Worm (Caenorhabditis elegans) whole organism, mixed stage, embryonic: ENCODE data around the gene D2045.8.

Experiments
- M03D4.4 ChIP-seq: sonication (generic microtip); optimal IDR thresholded peaks from 2 replicates; lab custom pipeline; 2017; ENCODE audit warnings: mild to moderate bottlenecking, missing genetic modification characterization, missing compliant biosample characterization
- bed-3 ChIP-seq: fragments of 200-800 bp; sonication (Bioruptor generic); optimal IDR thresholded peaks from 3 replicates; lab custom pipeline; 2018; ENCODE audit warnings: mild to moderate bottlenecking, missing genetic modification characterization, moderate library complexity, missing compliant biosample characterization
- blmp-1 ChIP-seq: fragments of 150-350 bp; optimal IDR thresholded peaks from 2 replicates; lab custom pipeline; 2014; ENCODE audit warnings: missing biosample characterization, missing genetic modification characterization
- ceh-39 ChIP-seq: fragments of 150-350 bp; optimal IDR thresholded peaks from 2 replicates; lab custom pipeline; 2014; ENCODE audit warnings: missing biosample characterization, missing genetic modification characterization
- ceh-43 ChIP-seq: fragments of 200-800 bp; sonication (Bioruptor generic); optimal IDR thresholded peaks from 2 replicates; lab custom pipeline; 2018; ENCODE audit warnings: mild to moderate bottlenecking, missing genetic modification characterization, moderate library complexity, missing compliant biosample characterization
- ceh-83 ChIP-seq: fragments of 200-800 bp; sonication (Bioruptor generic); optimal IDR thresholded peaks from 2 replicates; lab custom pipeline; 2018; ENCODE audit warnings: mild to moderate bottlenecking, missing genetic modification characterization, missing compliant biosample characterization
- cnd-1 ChIP-seq: fragments of 200-800 bp; sonication (Bioruptor generic); optimal IDR thresholded peaks from 2 replicates; lab custom pipeline; 2018; ENCODE audit warnings: mild to moderate bottlenecking, missing genetic modification characterization, missing compliant biosample characterization
- drap-1 ChIP-seq: fragments of 200-800 bp; sonication (Bioruptor generic); optimal IDR thresholded peaks from 3 replicates; lab custom pipeline; 2018; ENCODE audit warnings: mild to moderate bottlenecking, missing genetic modification characterization, missing compliant biosample characterization
- elt-1 ChIP-seq: sonication (generic microtip); optimal IDR thresholded peaks from 2 replicates; lab custom pipeline; 2017; ENCODE audit warnings: missing genetic modification characterization, mild to moderate bottlenecking, missing compliant biosample characterization, antibody characterized with exemption, moderate library complexity, borderline replicate concordance; ENCODE audit not compliant: insufficient read depth
- elt-3 ChIP-seq: fragments of 150-350 bp; optimal IDR thresholded peaks from 2 replicates; lab custom pipeline; 2014; ENCODE audit warnings: missing biosample characterization, missing genetic modification characterization
- flh-1 ChIP-seq: fragments of 200-800 bp; sonication (Bioruptor generic); optimal IDR thresholded peaks from 2 replicates; lab custom pipeline; 2018; ENCODE audit warnings: mild to moderate bottlenecking, missing genetic modification characterization, moderate library complexity, missing compliant biosample characterization
- ham-2 ChIP-seq: fragments of 200-800 bp; sonication (Bioruptor generic); optimal IDR thresholded peaks from 2 replicates; lab custom pipeline; 2018; ENCODE audit warnings: mild to moderate bottlenecking, missing genetic modification characterization, missing compliant biosample characterization
- lin-13 ChIP-seq: fragments of 150-350 bp; optimal IDR thresholded peaks from 2 replicates; lab custom pipeline; 2014; ENCODE audit warnings: missing biosample characterization, missing genetic modification characterization
- lin-32 ChIP-seq: fragments of 200-800 bp; sonication (Bioruptor generic); optimal IDR thresholded peaks from 2 replicates; lab custom pipeline; 2018; ENCODE audit warnings: mild to moderate bottlenecking, missing genetic modification characterization, missing compliant biosample characterization
- lsy-2 ChIP-seq: fragments of 150-350 bp; optimal IDR thresholded peaks from 2 replicates; lab custom pipeline; 2014; ENCODE audit warnings: missing biosample characterization, missing genetic modification characterization
- mls-2 ChIP-seq: sonication (generic microtip); optimal IDR thresholded peaks from 2 replicates; lab custom pipeline; 2016; ENCODE audit warnings: mild to moderate bottlenecking, missing genetic modification characterization, moderate library complexity, missing compliant biosample characterization
- nhr-12 ChIP-seq: fragments of 150-350 bp; optimal IDR thresholded peaks from 2 replicates; lab custom pipeline; 2014; ENCODE audit warnings: missing biosample characterization, missing genetic modification characterization
- nhr-2 ChIP-seq: fragments of 150-350 bp; optimal IDR thresholded peaks from 2 replicates; lab custom pipeline; 2014; ENCODE audit warnings: missing biosample characterization, missing genetic modification characterization
- nhr-237 ChIP-seq: fragments of 150-350 bp; optimal IDR thresholded peaks from 2 replicates; lab custom pipeline; 2014; ENCODE audit warnings: missing biosample characterization, missing genetic modification characterization
- nhr-28 ChIP-seq: fragments of 150-350 bp; optimal IDR thresholded peaks from 2 replicates; lab custom pipeline; 2014; ENCODE audit warnings: missing biosample characterization, missing genetic modification characterization
- nhr-76 ChIP-seq: sonication (generic microtip); optimal IDR thresholded peaks from 2 replicates; lab custom pipeline; 2017; ENCODE audit warnings: missing biosample characterization, missing genetic modification characterization
- pha-4 ChIP-seq: fragments of 150-350 bp; optimal IDR thresholded peaks from 2 replicates; lab custom pipeline; 2018; ENCODE audit warnings: missing biosample characterization, missing genetic modification reagents, missing genetic modification characterization
- sem-2 ChIP-seq: fragments of 200-800 bp; sonication (Bioruptor generic); optimal IDR thresholded peaks from 2 replicates; lab custom pipeline; 2018; ENCODE audit warnings: mild to moderate bottlenecking, missing genetic modification characterization, missing compliant biosample characterization
- sptf-1 ChIP-seq: sonication (generic microtip); optimal IDR thresholded peaks from 2 replicates; lab custom pipeline; 2017; ENCODE audit warnings: mild to moderate bottlenecking, missing genetic modification characterization, moderate library complexity, missing compliant biosample characterization
- tbx-8 ChIP-seq: fragments of 200-800 bp; sonication (Bioruptor generic); optimal IDR thresholded peaks from 2 replicates; lab custom pipeline; 2018; ENCODE audit warnings: mild to moderate bottlenecking, missing genetic modification characterization, moderate library complexity, missing compliant biosample characterization
- unc-120 ChIP-seq: sonication (generic microtip); optimal IDR thresholded peaks from 2 replicates; lab custom pipeline; 2017; ENCODE audit warnings: missing genetic modification characterization, missing compliant biosample characterization; ENCODE audit not compliant: poor library complexity, severe bottlenecking
- unc-39 ChIP-seq: fragments of 150-350 bp; optimal IDR thresholded peaks from 2 replicates; lab custom pipeline; 2014; ENCODE audit warnings: missing biosample characterization, missing genetic modification characterization
- unc-62 ChIP-seq: fragments of 150-350 bp; optimal IDR thresholded peaks from 2 replicates; lab custom pipeline; 2014; ENCODE audit warnings: missing biosample characterization, missing genetic modification reagents, missing genetic modification characterization
- ztf-11 ChIP-seq: fragments of 150-350 bp; optimal IDR thresholded peaks from 2 replicates; lab custom pipeline; 2014; ENCODE audit warnings: missing biosample characterization, missing genetic modification characterization

Gene D2045.8

DNA sequence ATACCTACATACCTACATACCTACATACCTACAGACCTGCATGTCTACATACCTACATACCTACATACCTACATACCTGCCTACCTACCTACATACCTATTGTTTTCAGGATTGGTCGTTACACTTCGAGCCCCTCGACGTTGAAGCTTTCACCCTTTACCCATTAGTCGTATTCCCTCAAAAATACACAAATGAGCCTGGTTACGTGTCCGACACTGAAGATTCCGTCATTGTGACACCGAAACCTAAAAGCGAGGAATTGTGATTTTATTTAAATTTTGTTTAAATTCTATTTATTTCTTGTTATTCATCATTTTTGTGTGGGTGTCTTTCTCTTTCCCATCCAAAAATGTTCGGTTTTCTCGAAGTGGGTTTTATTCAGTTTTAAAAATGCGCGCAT lies 2.9 kb upstream of the D2045.8 start, which contains the start of gene D2045.7:
TSS of gene D2045.7 (plus strand) at position 301 of the 400 bp plus-strand sequence.
- TF ChIP-seq drap-1 (GFP tag; lab: Kevin White, UChicago) (no peak), nhr-28 (tag; lab: Kevin White, UChicago) (no peak), nhr-2 (tag; lab: Kevin White, UChicago) (no peak), pha-4 (tag; lab: Kevin White, UChicago) (no peak), ceh-83 (GFP tag; lab: Kevin White, UChicago) (no peak), ceh-43 (GFP tag; lab: Kevin White, UChicago) (no peak), nhr-12 (no peak), ham-2 (GFP tag; lab: Kevin White, UChicago) (no peak), lin-13 (tag; lab: Kevin White, UChicago) (no peak), flh-1 (GFP tag; lab: Kevin White, UChicago) (no peak), sem-2 (GFP tag; lab: Kevin White, UChicago) (no peak), elt-3 (tag; lab: Kevin White, UChicago) (no peak)

DNA sequence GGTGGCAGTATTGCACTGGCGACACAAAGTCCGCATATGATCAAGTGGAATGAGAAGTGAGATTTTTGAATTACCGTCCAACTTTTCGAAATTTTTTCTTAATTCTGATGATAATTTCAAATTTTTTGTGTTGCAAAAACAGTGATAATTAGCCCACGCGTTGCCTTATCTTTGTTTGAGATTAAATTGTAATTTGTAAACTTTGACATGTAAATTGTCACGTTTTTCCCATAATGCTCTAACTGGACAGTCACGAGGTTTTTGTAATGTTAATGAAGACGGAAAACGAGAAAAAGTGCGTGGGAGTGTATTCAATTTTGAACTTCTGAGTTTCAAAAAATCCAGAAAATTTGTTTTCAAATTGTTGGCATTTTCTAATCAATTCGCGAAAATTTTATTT lies 591 bp upstream of the D2045.8 start:
- TF ChIP-seq cnd-1 (tag; lab: Kevin White, UChicago) (no peak), M03D4.4 (tag; lab: Kevin White, UChicago) (no peak), flh-1 (GFP tag; lab: Kevin White, UChicago) (no peak), sem-2 (GFP tag; lab: Kevin White, UChicago) (no peak), ham-2 (GFP tag; lab: Kevin White, UChicago) (no peak), unc-120 (tag; lab: Kevin White, UChicago) (no peak), lin-32 (GFP tag; lab: Kevin White, UChicago) (no peak), nhr-12 (no peak), bed-3 (GFP tag; lab: Kevin White, UChicago) (no peak), nhr-237 (no peak), ceh-43 (GFP tag; lab: Kevin White, UChicago) (no peak), ztf-11 (tag; lab: Kevin White, UChicago) (no peak), tbx-8 (GFP tag; lab: Kevin White, UChicago) (no peak), nhr-2 (tag; lab: Kevin White, UChicago) (no peak), drap-1 (GFP tag; lab: Kevin White, UChicago) (no peak), elt-1 (tag; lab: Kevin White, UChicago) (no peak), blmp-1 (tag; lab: Kevin White, UChicago) (no peak)
- TF ChIP-seq, all 35 proteins: peak for 0

DNA sequence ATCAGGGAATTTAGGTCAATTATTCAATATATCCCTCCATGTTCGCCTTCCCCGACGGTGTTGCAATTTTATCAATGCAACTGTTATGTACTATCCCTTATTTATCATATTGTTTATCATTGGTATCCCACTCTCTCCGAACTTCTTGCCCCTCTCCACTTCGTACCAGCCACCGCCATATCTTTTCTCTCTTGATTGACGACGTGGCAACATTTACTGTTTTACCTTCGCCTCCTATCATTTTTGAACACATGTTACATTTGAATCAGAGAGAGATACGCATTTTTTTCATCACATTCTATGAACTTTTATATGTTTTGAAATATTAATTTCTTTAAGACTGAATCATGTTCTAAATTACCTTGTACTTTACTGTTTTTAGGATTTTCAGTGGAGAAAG lies 4.4 kb downstream of the D2045.8 start:
- no peak for TF ChIP-seq nhr-2 (tag; lab: Kevin White, UChicago)
- TF ChIP-seq, all 35 proteins: peak for 0

DNA sequence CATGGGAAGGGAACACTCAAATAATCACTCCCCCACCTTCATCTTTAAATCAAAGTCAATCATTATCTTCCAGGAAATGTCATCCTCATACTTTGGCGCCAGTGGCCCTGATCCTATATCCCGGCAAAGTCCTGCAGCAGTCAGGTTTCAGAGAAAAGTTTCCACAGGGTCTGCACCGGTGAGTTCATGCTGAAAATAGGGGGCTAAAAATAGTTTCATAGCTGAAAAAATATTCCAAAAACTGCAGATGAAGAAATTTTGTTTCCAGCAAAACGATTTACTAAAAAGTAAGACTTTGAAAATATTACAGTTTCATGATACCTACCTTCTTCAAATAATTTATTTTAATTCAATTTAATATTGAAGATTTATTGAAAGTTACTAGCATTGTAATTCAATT lies 6.0 kb downstream of the D2045.8 start, which contains the start of gene ptr-25:
TSS of gene ptr-25 (plus strand) at position 73 of the 400 bp plus-strand sequence.
- TF ChIP-seq nhr-76 (tag; lab: Kevin White, UChicago) (no peak), ceh-39 (no peak), unc-62 (GFP tag; lab: Kevin White, UChicago) (no peak)

DNA sequence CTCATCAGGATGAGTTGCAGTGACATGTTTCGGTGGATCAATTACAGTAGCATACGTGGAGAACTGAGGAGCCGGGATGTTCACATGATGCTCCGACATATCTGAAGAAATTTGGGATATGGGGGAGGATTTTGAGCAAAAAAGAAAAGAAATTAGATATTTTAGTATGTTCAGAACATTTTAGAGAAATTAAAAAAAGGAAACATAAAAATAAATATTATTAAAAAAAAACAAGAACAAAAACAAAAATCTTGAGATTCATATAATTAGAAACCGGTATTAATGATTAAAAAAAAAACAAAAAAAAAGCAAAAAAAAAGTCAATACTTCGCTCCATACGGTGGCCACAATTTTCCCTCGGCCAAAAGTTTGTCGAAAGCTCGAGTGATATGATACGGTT lies 21.7 kb downstream of the D2045.8 start, which contains the start of gene rab-33:
TSS of gene rab-33 (minus strand) at position 101 of the 400 bp plus-strand sequence.
- no peak for TF ChIP-seq elt-3 (tag; lab: Kevin White, UChicago)
- TF ChIP-seq unc-120 (tag; lab: Kevin White, UChicago): no peak
- no peak for TF ChIP-seq M03D4.4 (tag; lab: Kevin White, UChicago)
- no peak for TF ChIP-seq drap-1 (GFP tag; lab: Kevin White, UChicago)
- no peak for TF ChIP-seq nhr-76 (tag; lab: Kevin White, UChicago)
- TF ChIP-seq ceh-43 (GFP tag; lab: Kevin White, UChicago): no peak
- TF ChIP-seq lsy-2 (tag; lab: Kevin White, UChicago): no peak
- TF ChIP-seq elt-1 (tag; lab: Kevin White, UChicago): no peak
- TF ChIP-seq ceh-39: no peak
- no peak for TF ChIP-seq cnd-1 (tag; lab: Kevin White, UChicago)
- no peak for TF ChIP-seq sptf-1 (tag; lab: Kevin White, UChicago)
- TF ChIP-seq mls-2 (tag; lab: Kevin White, UChicago): no peak
- no peak for TF ChIP-seq blmp-1 (tag; lab: Kevin White, UChicago)
- TF ChIP-seq unc-39 (tag; lab: Kevin White, UChicago): no peak
- TF ChIP-seq nhr-2 (tag; lab: Kevin White, UChicago): no peak
- TF ChIP-seq lin-32 (GFP tag; lab: Kevin White, UChicago): no peak
